Fruit fly (Drosophila melanogaster) whole organism, wandering third instar larva: Measurements from ENCODE around the gene Setd3.

Source experiments
- Abd-B ChIP-seq: fragments of >200 bp; optimal IDR thresholded peaks from 2 replicates; lab custom pipeline; 2017; ENCODE audit warnings: missing biosample characterization, missing genetic modification characterization
- OdsH ChIP-seq: fragments of 200-800 bp; sonication (Bioruptor generic); optimal IDR thresholded peaks from 2 replicates; lab custom pipeline; 2016; ENCODE audit warnings: missing biosample characterization, mild to moderate bottlenecking, missing genetic modification characterization
- foxo ChIP-seq, 2 experiments: fragments of 200-800 bp; sonication (Bioruptor generic); optimal IDR thresholded peaks; 2 replicates in 1 of 2; 3 replicates in 1 of 2; lab custom pipeline; 2016 to 2017; ENCODE audit warnings: missing biosample characterization in 2 of 2, missing genetic modification characterization in 2 of 2

- TF ChIP-seq OdsH (GFP tag; lab: Kevin White, UChicago) (no peak), Abd-B (GFP tag; lab: Kevin White, UChicago) (no peak), foxo (GFP tag; optimal IDR thresholded peaks at IDR 0.05; lab: Kevin White, UChicago) (no peak)
These were observed 39.5 kb downstream of the Setd3 start for dm6 chrX:6929086-6929485.
